Worm (Caenorhabditis elegans) whole organism, L1 larva: ENCODE measurements around the gene F22F7.11.

Source experiments
- ama-1 ChIP-seq: fragments of 150-350 bp; optimal IDR thresholded peaks from 2 replicates; lab custom pipeline; 2014
- ceh-63 ChIP-seq: fragments of 200-800 bp; sonication (Bioruptor generic); optimal IDR thresholded peaks from 2 replicates; lab custom pipeline; 2018; ENCODE audit warnings: mild to moderate bottlenecking, missing genetic modification characterization, missing compliant biosample characterization
- ces-1 ChIP-seq: fragments of 150-350 bp; optimal IDR thresholded peaks from 2 replicates; lab custom pipeline; 2014; ENCODE audit warnings: missing biosample characterization, missing genetic modification reagents, missing genetic modification characterization
- efl-1 ChIP-seq, 4 experiments: fragments of 150-350 bp; optimal IDR thresholded peaks in 3 of 4; peaks in 1 of 4; 1 replicate in 1 of 4; 2 replicates in 3 of 4; lab custom pipeline; 2014; ENCODE audit warnings: missing biosample characterization in 2 of 4, missing genetic modification characterization in 2 of 4, missing genetic modification reagents in 2 of 4
- jun-1 ChIP-seq: fragments of 150-350 bp; optimal IDR thresholded peaks from 2 replicates; lab custom pipeline; 2014; ENCODE audit warnings: missing biosample characterization, missing genetic modification reagents, missing genetic modification characterization
- nhr-11 ChIP-seq: fragments of 150-350 bp; optimal IDR thresholded peaks from 2 replicates; lab custom pipeline; 2014; ENCODE audit warnings: missing biosample characterization, missing genetic modification characterization
- nhr-85 ChIP-seq: sonication (generic microtip); peaks from one replicate; lab custom pipeline; 2016; ENCODE audit warnings: missing genetic modification characterization, inconsistent platforms, missing compliant biosample characterization
- pag-3 ChIP-seq: sonication (generic microtip); optimal IDR thresholded peaks from 2 replicates; lab custom pipeline; 2017; ENCODE audit warnings: missing genetic modification characterization, mild to moderate bottlenecking, missing compliant biosample characterization, antibody characterized with exemption, borderline replicate concordance; ENCODE audit not compliant: insufficient read depth
- skn-1 ChIP-seq: fragments of 150-350 bp; optimal IDR thresholded peaks from 2 replicates; lab custom pipeline; 2014; ENCODE audit warnings: missing biosample characterization, missing genetic modification characterization
- unc-62 ChIP-seq: fragments of 150-350 bp; optimal IDR thresholded peaks from 2 replicates; lab custom pipeline; 2014; ENCODE audit warnings: missing biosample characterization, missing genetic modification reagents, missing genetic modification characterization
- zag-1 ChIP-seq: fragments of 150-350 bp; optimal IDR thresholded peaks from 2 replicates; lab custom pipeline; 2014; ENCODE audit warnings: missing biosample characterization, missing genetic modification characterization
- ztf-11 ChIP-seq, 2 experiments: sonication (generic microtip); optimal IDR thresholded peaks; 2 replicates each; lab custom pipeline; 2016 to 2017; ENCODE audit warnings: missing genetic modification characterization in 2 of 2, missing biosample characterization in 1 of 2, missing compliant biosample characterization in 1 of 2
- ztf-4 ChIP-seq: fragments of 150-350 bp; optimal IDR thresholded peaks from 2 replicates; lab custom pipeline; 2014; ENCODE audit warnings: missing biosample characterization, missing genetic modification characterization

DNA sequence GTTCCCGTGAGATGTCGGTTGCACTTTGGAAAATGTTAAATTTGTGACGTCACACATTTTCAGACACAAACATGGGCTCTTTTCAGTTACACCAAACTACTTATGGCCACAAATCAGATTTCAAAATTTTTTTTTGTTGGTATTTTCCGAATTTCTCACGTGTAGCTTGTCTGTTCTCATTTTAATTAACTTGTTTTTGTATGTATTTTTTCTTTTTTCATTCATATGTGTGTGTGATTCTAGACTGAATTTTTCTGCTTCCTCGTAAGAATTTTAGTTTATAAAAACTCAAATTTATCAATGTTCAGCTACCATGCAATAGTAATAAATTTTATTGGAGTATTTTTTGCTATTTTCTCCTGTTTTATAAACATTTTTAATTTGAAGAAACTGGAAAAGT lies 37.2 kb downstream of the F22F7.11 start, which contains the start of gene srbc-22:
- no peak for TF ChIP-seq nhr-11 (tag; lab: Kevin White, UChicago)
- no peak for TF ChIP-seq ztf-4 (tag; lab: Kevin White, UChicago)
- no peak for TF ChIP-seq ama-1 (lab: Kevin White, UChicago)
- no peak for TF ChIP-seq ceh-63
- no peak for TF ChIP-seq nhr-85 (tag; lab: Kevin White, UChicago)
- no peak for TF ChIP-seq efl-1 (optimal IDR thresholded peaks at IDR 0.05; lab: Kevin White, UChicago)
- no peak for TF ChIP-seq efl-1 (GFP tag; optimal IDR thresholded peaks at IDR 0.05 in 1 of 2; lab: Kevin White, UChicago)
- no peak for TF ChIP-seq pag-3 (tag; lab: Kevin White, UChicago)
- no peak for TF ChIP-seq ztf-11 (tag; optimal IDR thresholded peaks at IDR 0.05; lab: Kevin White, UChicago)
- TF ChIP-seq unc-62 (GFP tag; lab: Kevin White, UChicago), result no peak
- TF ChIP-seq skn-1 (tag; lab: Kevin White, UChicago), result no peak
- no peak for TF ChIP-seq zag-1
- TF ChIP-seq jun-1 (tag; lab: Kevin White, UChicago), result no peak
- no peak for TF ChIP-seq ces-1 (GFP tag; lab: Kevin White, UChicago)
